Fruit fly (Drosophila melanogaster) whole organism, embryonic: ENCODE results near the gene CG10993.
A peak's percentile ranks its signal among the peaks of the same experiment; 100 is the strongest.

Source experiments
- CG12744 ChIP-seq: fragments of 200-800 bp; sonication (Bioruptor generic); optimal IDR thresholded peaks from 2 replicates; lab custom pipeline; 2016; ENCODE audit warnings: missing biosample characterization, missing genetic modification characterization
- CG14014 ChIP-seq: fragments of 200-800 bp; sonication (Bioruptor generic); IDR thresholded peaks from 2 replicates; pipeline ENCODE4 v1.3.6; 2022; ENCODE audit warnings: missing biosample characterization, missing genetic modification characterization
- CG1529 ChIP-seq: fragments of 200-800 bp; sonication (Bioruptor generic); optimal IDR thresholded peaks from 3 replicates; lab custom pipeline; 2018; ENCODE audit warnings: missing biosample characterization, missing genetic modification characterization
- CG15479 ChIP-seq: fragments of 200-800 bp; sonication (Bioruptor generic); optimal IDR thresholded peaks from 3 replicates; lab custom pipeline; 2019; ENCODE audit warnings: missing biosample characterization, mild to moderate bottlenecking, missing genetic modification characterization, moderate library complexity
- CG16815 ChIP-seq: fragments of 200-800 bp; sonication (Bioruptor generic); optimal IDR thresholded peaks from 3 replicates; lab custom pipeline; 2017; ENCODE audit warnings: missing biosample characterization, mild to moderate bottlenecking, missing genetic modification characterization
- CG16863 ChIP-seq: fragments of 200-800 bp; sonication (Bioruptor generic); optimal IDR thresholded peaks from 3 replicates; lab custom pipeline; 2016; ENCODE audit warnings: missing biosample characterization, missing genetic modification characterization
- CG2202 ChIP-seq: fragments of 200-800 bp; sonication (Bioruptor generic); optimal IDR thresholded peaks from 2 replicates; lab custom pipeline; 2018; ENCODE audit warnings: missing biosample characterization, mild to moderate bottlenecking, missing genetic modification characterization
- CG30431 ChIP-seq: fragments of 200-800 bp; sonication (Bioruptor generic); optimal IDR thresholded peaks from 2 replicates; lab custom pipeline; 2017; ENCODE audit warnings: missing biosample characterization, missing genetic modification characterization
- CG31388 ChIP-seq: fragments of 200-800 bp; sonication (Bioruptor generic); optimal IDR thresholded peaks from 2 replicates; lab custom pipeline; 2016; ENCODE audit warnings: missing biosample characterization, missing genetic modification characterization
- CG3995 ChIP-seq: fragments of 200-800 bp; sonication (Bioruptor generic); optimal IDR thresholded peaks from 3 replicates; lab custom pipeline; 2016; ENCODE audit warnings: missing biosample characterization, missing genetic modification characterization
- CG4404 ChIP-seq: fragments of 200-800 bp; sonication (Bioruptor generic); IDR thresholded peaks from 2 replicates; pipeline ENCODE4 v1.3.6; 2022; ENCODE audit warnings: missing biosample characterization, missing genetic modification characterization
- CG6689 ChIP-seq: fragments of 200-800 bp; sonication (Bioruptor generic); IDR thresholded peaks from 2 replicates; pipeline ENCODE4 v1.3.6; 2022; ENCODE audit warnings: missing biosample characterization, missing genetic modification characterization
- CG8765 ChIP-seq: fragments of 200-800 bp; sonication (Bioruptor generic); IDR thresholded peaks from 2 replicates; pipeline ENCODE4 v1.3.6; 2022; ENCODE audit warnings: missing biosample characterization, missing genetic modification characterization
- CG9727 ChIP-seq: fragments of 200-800 bp; sonication (Bioruptor generic); optimal IDR thresholded peaks from 3 replicates; lab custom pipeline; 2017; ENCODE audit warnings: missing biosample characterization, mild to moderate bottlenecking, missing genetic modification characterization
- D ChIP-seq, 2 experiments: fragments of 200-800 bp in 1 of 2; fragments of >200 bp in 1 of 2; sonication (Bioruptor generic) in 1 of 2; optimal IDR thresholded peaks; 2 replicates in 1 of 2; 3 replicates in 1 of 2; lab custom pipeline; 2017; ENCODE audit warnings: mild to moderate bottlenecking in 1 of 2, missing biosample characterization in 1 of 2, missing genetic modification characterization in 1 of 2, missing genetic modification reagents in 1 of 2
- Dfd ChIP-seq, 2 experiments: fragments of >200 bp; optimal IDR thresholded peaks; 2 replicates each; lab custom pipeline; 2017; ENCODE audit warnings: missing biosample characterization in 2 of 2, missing genetic modification characterization in 2 of 2
- Dip3 ChIP-seq: fragments of 200-800 bp; sonication (Bioruptor generic); optimal IDR thresholded peaks from 3 replicates; lab custom pipeline; 2016; ENCODE audit warnings: missing biosample characterization, missing genetic modification characterization
- Mad ChIP-seq: fragments of 200-800 bp; sonication (Bioruptor generic); optimal IDR thresholded peaks from 2 replicates; lab custom pipeline; 2016; ENCODE audit warnings: missing biosample characterization, missing genetic modification characterization
- Med ChIP-seq: fragments of 200-800 bp; sonication (Bioruptor generic); peaks from one replicate; lab custom pipeline; 2016; ENCODE audit warnings: missing biosample characterization, missing genetic modification characterization, mild to moderate bottlenecking, inconsistent platforms, moderate library complexity
- NC2α ChIP-seq: fragments of 200-800 bp; sonication (Bioruptor generic); optimal IDR thresholded peaks from 2 replicates; lab custom pipeline; 2016; ENCODE audit warnings: missing biosample characterization, missing genetic modification characterization
- Nf-YA ChIP-seq: fragments of 200-800 bp; sonication (Bioruptor generic); IDR thresholded peaks from 2 replicates; pipeline ENCODE4 v1.3.6; 2022; ENCODE audit warnings: missing biosample characterization, missing genetic modification characterization
- PHDP ChIP-seq: fragments of 200-800 bp; sonication (Bioruptor generic); optimal IDR thresholded peaks from 3 replicates; lab custom pipeline; 2018; ENCODE audit warnings: missing biosample characterization, mild to moderate bottlenecking, missing genetic modification characterization, moderate library complexity
- Pdp1 ChIP-seq, 2 experiments: fragments of 200-800 bp; sonication (Bioruptor generic); optimal IDR thresholded peaks; 3 replicates each; lab custom pipeline; 2016; ENCODE audit warnings: missing biosample characterization in 2 of 2, missing genetic modification characterization in 2 of 2, mild to moderate bottlenecking in 1 of 2, moderate library complexity in 1 of 2
- ato ChIP-seq: fragments of 200-800 bp; sonication (Bioruptor generic); IDR thresholded peaks from 2 replicates; pipeline ENCODE4 v1.3.6; 2022; ENCODE audit warnings: missing biosample characterization, missing genetic modification characterization; ENCODE audit not compliant: partially characterized antibody
- btn ChIP-seq: fragments of 200-800 bp; sonication (Bioruptor generic); optimal IDR thresholded peaks from 2 replicates; lab custom pipeline; 2016; ENCODE audit warnings: missing biosample characterization, missing genetic modification characterization
- dan ChIP-seq: fragments of 200-800 bp; sonication (Bioruptor generic); IDR thresholded peaks from 2 replicates; pipeline ENCODE4 v1.3.6; 2022; ENCODE audit warnings: missing biosample characterization, missing genetic modification characterization
- dati ChIP-seq: fragments of 200-800 bp; sonication (Bioruptor generic); IDR thresholded peaks from 2 replicates; pipeline ENCODE4 v1.3.6; 2022; ENCODE audit warnings: missing biosample characterization, missing genetic modification characterization
- dpn ChIP-seq, 2 experiments: fragments of 200-800 bp; sonication (Bioruptor generic); optimal IDR thresholded peaks; 3 replicates each; lab custom pipeline; 2016; ENCODE audit warnings: missing biosample characterization in 2 of 2, missing genetic modification characterization in 2 of 2
- grn ChIP-seq: fragments of 200-800 bp; sonication (Bioruptor generic); optimal IDR thresholded peaks from 3 replicates; lab custom pipeline; 2017; ENCODE audit warnings: missing biosample characterization, missing genetic modification characterization
- gsb-n ChIP-seq: fragments of 200-800 bp; sonication (Bioruptor generic); optimal IDR thresholded peaks from 3 replicates; lab custom pipeline; 2018; ENCODE audit warnings: missing biosample characterization, mild to moderate bottlenecking, missing genetic modification characterization
- ham ChIP-seq: fragments of 200-800 bp; sonication (Bioruptor generic); IDR thresholded peaks from 2 replicates; pipeline ENCODE4 v1.3.6; 2022; ENCODE audit warnings: missing biosample characterization, missing genetic modification characterization
- lmd ChIP-seq: fragments of 200-800 bp; sonication (Bioruptor generic); IDR thresholded peaks from 2 replicates; pipeline ENCODE4 v1.3.6; 2022; ENCODE audit warnings: missing biosample characterization, missing genetic modification characterization
- pan ChIP-seq, 4 experiments: fragments of >200 bp in 3 of 4; fragments of 200-800 bp in 1 of 4; sonication (Bioruptor generic) in 1 of 4; optimal IDR thresholded peaks in 3 of 4; IDR thresholded peaks in 1 of 4; 2 replicates each; pipeline versions ENCODE4 v1.3.6 to Lab custom; 2017 to 2022; ENCODE audit warnings: missing biosample characterization in 2 of 4, missing genetic modification characterization in 2 of 4, mixed read lengths in 1 of 4
- prd ChIP-seq, 3 experiments: fragments of >200 bp in 2 of 3; fragments of 200-800 bp in 1 of 3; sonication (Bioruptor generic) in 1 of 3; optimal IDR thresholded peaks in 2 of 3; IDR thresholded peaks in 1 of 3; 2 replicates in 2 of 3; 3 replicates in 1 of 3; pipeline versions ENCODE4 v1.3.6 to Lab custom; 2017 to 2022; ENCODE audit warnings: missing biosample characterization in 1 of 3, missing genetic modification characterization in 1 of 3
- slbo ChIP-seq: fragments of 200-800 bp; sonication (Bioruptor generic); IDR thresholded peaks from 2 replicates; pipeline ENCODE4 v1.3.6; 2022; ENCODE audit warnings: missing biosample characterization, missing genetic modification characterization
- tio ChIP-seq: fragments of 200-800 bp; sonication (Bioruptor generic); optimal IDR thresholded peaks from 2 replicates; lab custom pipeline; 2017; ENCODE audit warnings: missing biosample characterization, missing genetic modification characterization, inconsistent platforms
- tll ChIP-seq, 2 experiments: fragments of 200-800 bp in 1 of 2; fragments of >200 bp in 1 of 2; sonication (Bioruptor generic) in 1 of 2; optimal IDR thresholded peaks; 2 replicates each; lab custom pipeline; 2017 to 2019; ENCODE audit warnings: missing biosample characterization in 2 of 2, missing genetic modification characterization in 2 of 2, mild to moderate bottlenecking in 1 of 2, moderate library complexity in 1 of 2
- unpg ChIP-seq: fragments of 200-800 bp; sonication (Bioruptor generic); optimal IDR thresholded peaks from 3 replicates; lab custom pipeline; 2018; ENCODE audit warnings: missing biosample characterization, mild to moderate bottlenecking, missing genetic modification characterization, moderate library complexity
- z ChIP-seq: fragments of 200-800 bp; sonication (Bioruptor generic); IDR thresholded peaks from 3 replicates; pipeline ENCODE4 v1.3.6; 2022; ENCODE audit warnings: missing biosample characterization, missing genetic modification characterization

Gene CG10993

DNA sequence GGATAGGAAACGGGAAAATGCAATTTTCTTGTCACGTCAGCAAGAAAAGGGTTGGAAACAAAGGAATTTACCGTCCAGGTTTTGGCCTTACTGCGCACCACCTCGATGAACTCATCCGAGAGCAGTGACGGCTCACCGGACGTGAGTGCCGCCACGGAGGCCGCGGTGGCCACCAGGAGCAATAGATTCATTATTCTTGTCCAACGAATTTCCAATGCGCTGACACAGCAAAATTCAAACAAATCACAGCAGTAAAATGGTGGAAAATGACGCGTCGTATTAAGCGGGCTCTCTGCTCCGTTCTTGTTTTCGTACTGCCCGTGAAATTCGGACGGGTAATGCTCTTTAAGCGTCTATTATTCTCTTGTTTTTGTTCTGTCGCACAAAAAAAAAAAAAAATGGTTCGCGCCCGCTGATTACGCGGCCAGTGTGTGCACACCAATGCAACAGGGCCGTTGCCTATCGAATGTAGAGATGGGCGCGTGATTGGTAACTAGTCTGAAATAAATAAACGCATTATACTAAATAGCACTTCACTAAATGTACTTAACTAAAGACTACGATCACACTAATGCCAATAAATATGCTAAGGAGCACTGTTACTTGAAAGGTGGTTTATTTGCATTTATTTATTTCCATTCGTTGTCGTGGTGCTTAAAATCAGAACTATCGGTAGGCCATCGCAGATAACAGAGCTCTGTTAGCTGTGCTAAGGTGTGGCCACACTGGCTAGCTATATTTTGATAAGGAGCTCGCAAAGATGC, 9.0 kb downstream of the CG10993 start, which contains the start of the genes CtsB and amrt (continued):
- TF ChIP-seq Mad: no peak
- TF ChIP-seq D (optimal IDR thresholded peaks at IDR 0.05; lab: Kevin White, UChicago): no peak
- no peak for TF ChIP-seq D (GFP tag; optimal IDR thresholded peaks at IDR 0.05; lab: Kevin White, UChicago)
- TF ChIP-seq slbo (GFP tag; lab: Robert Waterston, UW): peak; percentile 68
- TF ChIP-seq ham: no peak
- peak; percentile 38 for TF ChIP-seq Dip3 (GFP tag; lab: Kevin White, UChicago)
- peak; percentile 46 for TF ChIP-seq grn (GFP tag; lab: Kevin White, UChicago)
- TF ChIP-seq PHDP: peak; percentile 24
- TF ChIP-seq CG3995 (GFP tag; lab: Kevin White, UChicago): peak; percentile 43
- no peak for TF ChIP-seq btn
- no peak for TF ChIP-seq CG1529 (GFP tag; lab: Kevin White, UChicago)
- no peak for TF ChIP-seq z (GFP tag; lab: Robert Waterston, UW)
- peak; percentile 40; the same call in 1 of the 2 replicates for TF ChIP-seq ato
- peak; percentile 51 to 68 for TF ChIP-seq dpn (GFP tag; optimal IDR thresholded peaks at IDR 0.05; lab: Kevin White, UChicago)
- TF ChIP-seq tll (GFP tag; optimal IDR thresholded peaks at IDR 0.05; lab: Kevin White, UChicago): peak in 1 of 2 experiments; percentile 87
- peak; percentile 26 for TF ChIP-seq CG12744
- TF ChIP-seq pan (optimal IDR thresholded peaks at IDR 0.05; lab: Kevin White, UChicago): no peak
- no peak for TF ChIP-seq pan (GFP tag; optimal IDR thresholded peaks at IDR 0.05 in 1 of 2, IDR thresholded peaks at IDR 0.05 in 1 of 2)
- TF ChIP-seq CG16815 (GFP tag; lab: Kevin White, UChicago): no peak
- TF ChIP-seq CG8765 (GFP tag; lab: Robert Waterston, UW): no peak
- no peak for TF ChIP-seq NC2α (GFP tag; lab: Kevin White, UChicago)
- no peak for TF ChIP-seq tio (GFP tag; lab: Kevin White, UChicago)
- no peak for TF ChIP-seq prd (optimal IDR thresholded peaks at IDR 0.05; lab: Kevin White, UChicago)
- peak; percentile 52; the same call in 1 of the 3 replicates for TF ChIP-seq prd (GFP tag; IDR thresholded peaks at IDR 0.05; lab: Robert Waterston, UW)
- 0 out of 2 replicates have a peak, but pooled peaks have one; percentile 17 for TF ChIP-seq CG4404
- no peak for TF ChIP-seq Nf-YA (GFP tag; lab: Robert Waterston, UW)
- TF ChIP-seq CG31388 (GFP tag; lab: Kevin White, UChicago): no peak
- TF ChIP-seq dan (GFP tag; lab: Robert Waterston, UW): no peak
- no peak for TF ChIP-seq gsb-n (tag; lab: Kevin White, UChicago)
- no peak; the same call in none of the 2 replicates for TF ChIP-seq lmd (GFP tag; lab: Robert Waterston, UW)
- TF ChIP-seq CG15479 (GFP tag; lab: Kevin White, UChicago): no peak
- TF ChIP-seq Med (GFP tag; lab: Kevin White, UChicago): peak; percentile 93
- no peak for TF ChIP-seq CG2202 (tag; lab: Kevin White, UChicago)
- TF ChIP-seq CG9727 (GFP tag; lab: Kevin White, UChicago): peak; percentile 47
- TF ChIP-seq CG6689: 0 out of 2 replicates have a peak, but pooled peaks have one; percentile 7
- no peak for TF ChIP-seq CG14014 (GFP tag; lab: Robert Waterston, UW)
- peak; percentile 57 to 61 for TF ChIP-seq Pdp1 (GFP tag; optimal IDR thresholded peaks at IDR 0.05; lab: Kevin White, UChicago)
- TF ChIP-seq unpg (GFP tag; lab: Kevin White, UChicago): peak; percentile 35
- TF ChIP-seq CG16863 (GFP tag; lab: Kevin White, UChicago): peak; percentile 17
- TF ChIP-seq Dfd (GFP tag; optimal IDR thresholded peaks at IDR 0.05; lab: Kevin White, UChicago): no peak
- no peak for TF ChIP-seq dati
- no peak for TF ChIP-seq CG30431 (GFP tag; lab: Kevin White, UChicago)
